Worm (Caenorhabditis elegans) whole organism, L3 larva: ENCODE measurements around the gene gst-35.

Experiments used
- ama-1 ChIP-seq: fragments of 150-350 bp; optimal IDR thresholded peaks from 2 replicates; lab custom pipeline; 2018
- eor-1 ChIP-seq, 2 experiments: fragments of 150-350 bp; optimal IDR thresholded peaks; 2 replicates each; lab custom pipeline; 2014 to 2018; ENCODE audit warnings: missing biosample characterization in 2 of 2, missing genetic modification characterization in 2 of 2
- lin-39 ChIP-seq: fragments of 150-350 bp; optimal IDR thresholded peaks from 2 replicates; lab custom pipeline; 2018; ENCODE audit warnings: missing biosample characterization, missing genetic modification reagents, missing genetic modification characterization
- nhr-237 ChIP-seq: fragments of 150-350 bp; optimal IDR thresholded peaks from 2 replicates; lab custom pipeline; 2014; ENCODE audit warnings: missing biosample characterization, missing genetic modification characterization
- pha-4 ChIP-seq: fragments of 150-350 bp; optimal IDR thresholded peaks from 2 replicates; lab custom pipeline; 2014; ENCODE audit warnings: missing biosample characterization, missing genetic modification reagents, missing genetic modification characterization
- sea-2 ChIP-seq: fragments of 150-350 bp; sonication (generic microtip); optimal IDR thresholded peaks from 4 replicates; lab custom pipeline; 2014; ENCODE audit warnings: missing biosample characterization, missing genetic modification reagents, missing genetic modification characterization
- tbx-2 ChIP-seq: sonication (generic microtip); optimal IDR thresholded peaks from 2 replicates; lab custom pipeline; 2016; ENCODE audit warnings: mild to moderate bottlenecking, missing genetic modification characterization, missing compliant biosample characterization
- unc-39 ChIP-seq: sonication (generic microtip); optimal IDR thresholded peaks from 4 replicates; lab custom pipeline; 2017; ENCODE audit warnings: missing biosample characterization, missing genetic modification characterization
- ztf-11 ChIP-seq: fragments of 150-350 bp; optimal IDR thresholded peaks from 2 replicates; lab custom pipeline; 2014; ENCODE audit warnings: missing biosample characterization, missing genetic modification characterization

DNA sequence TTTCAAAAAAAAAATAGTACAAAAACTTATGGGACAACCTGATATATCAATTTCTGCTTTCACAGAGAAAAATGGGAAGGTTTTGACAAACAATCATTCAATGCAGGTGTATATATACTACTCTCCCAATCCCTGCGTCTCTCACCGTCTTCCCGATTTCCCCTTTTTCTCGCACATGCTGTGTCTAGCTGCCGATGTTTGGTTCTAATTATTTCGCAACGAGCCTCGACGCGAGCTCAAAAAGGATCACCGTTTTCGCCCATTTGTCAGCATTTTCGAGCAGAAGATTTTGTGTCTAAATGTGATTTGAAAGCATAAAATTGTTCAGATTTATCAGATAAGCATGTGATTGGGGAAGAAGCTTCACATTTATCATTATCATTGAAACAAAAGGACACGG lies 12.0 kb downstream of the gst-35 start:
- TF ChIP-seq pha-4 (peak; percentile 54), ama-1 (no peak), tbx-2 (tag; lab: Kevin White, UChicago) (no peak), lin-39 (tag; lab: Kevin White, UChicago) (peak; percentile 46), sea-2 (GFP tag; lab: Kevin White, UChicago) (no peak), nhr-237 (tag; lab: Kevin White, UChicago) (no peak), ztf-11 (tag; lab: Kevin White, UChicago) (no peak), unc-39 (tag; lab: Kevin White, UChicago) (no peak), eor-1 (tag; optimal IDR thresholded peaks at IDR 0.05; lab: Kevin White, UChicago) (no peak)
